Fruit fly (Drosophila melanogaster): ENCODE measurements around the gene CG34426.
A peak's percentile ranks its signal among the peaks of the same experiment; 100 is the strongest.

CG34426 gene

dm6 chr3L:8832737-8833466 is 30.6 kb downstream of the CG34426 start (continued):
- TF ChIP-seq CG10979 (tag; optimal IDR thresholded peaks at IDR 0.05) (no peak), CG7357 (GFP tag; IDR thresholded peaks at IDR 0.05) (no peak), Oaz (GFP tag; IDR thresholded peaks at IDR 0.05) (no peak), CG18476 (GFP tag; optimal IDR thresholded peaks at IDR 0.05) (no peak), CG12744 (GFP tag; optimal IDR thresholded peaks at IDR 0.05) (no peak), Atf-2 (GFP tag; optimal IDR thresholded peaks at IDR 0.05) (no peak), zen (tag; optimal IDR thresholded peaks at IDR 0.05) (peak; percentile 30), chif (GFP tag; optimal IDR thresholded peaks at IDR 0.05) (no peak), B-H2 (GFP tag; optimal IDR thresholded peaks at IDR 0.05) (no peak), Doc3 (GFP tag; IDR thresholded peaks at IDR 0.05; ENCODE audit: partially characterized antibody) (no peak)

DNA sequence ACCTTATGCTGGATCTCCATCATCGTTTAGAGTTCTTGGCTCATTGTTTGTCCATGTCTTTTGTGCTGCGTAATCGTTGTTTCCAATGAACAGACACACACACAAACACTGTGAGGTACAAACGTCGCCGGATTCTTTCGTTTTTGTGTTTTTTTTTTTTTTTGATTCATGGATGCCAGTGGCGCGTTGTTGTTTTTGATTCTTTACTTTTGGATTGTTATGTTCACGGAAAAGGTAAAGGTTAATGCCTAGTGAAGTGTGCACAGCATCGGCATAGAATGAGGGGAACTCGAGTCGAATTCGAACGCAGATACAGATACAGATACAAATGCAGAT is 31.2 kb downstream of the CG34426 start:
- no peak for TF ChIP-seq Antp (GFP tag; optimal IDR thresholded peaks at IDR 0.05)
- TF ChIP-seq CG13624 (GFP tag; optimal IDR thresholded peaks at IDR 0.05): no peak
- TF ChIP-seq GATAe (GFP tag; conservative IDR thresholded peaks at IDR 0.05): no peak
- no peak for TF ChIP-seq Sox100B (GFP tag; optimal IDR thresholded peaks at IDR 0.05)
- TF ChIP-seq CG13894 (tag; optimal IDR thresholded peaks at IDR 0.05): peak; percentile 28
- no peak for TF ChIP-seq Hand (GFP tag; optimal IDR thresholded peaks at IDR 0.05)
- no peak for TF ChIP-seq CG15011 (GFP tag; optimal IDR thresholded peaks at IDR 0.05)
- no peak for TF ChIP-seq bowl (GFP tag; IDR thresholded peaks at IDR 0.05)
- no peak for TF ChIP-seq TFAM (GFP tag; optimal IDR thresholded peaks at IDR 0.05)
- no peak for TF ChIP-seq gt (GFP tag; IDR thresholded peaks at IDR 0.05)
- TF ChIP-seq CG3163 (GFP tag; optimal IDR thresholded peaks at IDR 0.05): no peak
- 0 out of 3 replicates have a peak, but pooled peaks have one; percentile 5 for TF ChIP-seq so (GFP tag; IDR thresholded peaks at IDR 0.05)
- no peak for TF ChIP-seq Doc2 (GFP tag; IDR thresholded peaks at IDR 0.05)
- no peak for TF ChIP-seq CG10274 (GFP tag; optimal IDR thresholded peaks at IDR 0.05)
- no peak for TF ChIP-seq Fer2 (tag; optimal IDR thresholded peaks at IDR 0.05)
- TF ChIP-seq mam (GFP tag; optimal IDR thresholded peaks at IDR 0.05): no peak
- no peak for TF ChIP-seq CG17568 (GFP tag; optimal IDR thresholded peaks at IDR 0.05)
- TF ChIP-seq dysf (GFP tag; IDR thresholded peaks at IDR 0.05): no peak
- no peak for TF ChIP-seq inv (GFP tag; IDR thresholded peaks at IDR 0.05; ENCODE audit: partially characterized antibody)
- TF ChIP-seq ab (GFP tag; optimal IDR thresholded peaks at IDR 0.05): no peak
- TF ChIP-seq chinmo (GFP tag; IDR thresholded peaks at IDR 0.05; ENCODE audit: partially characterized antibody): 0 out of 4 replicates have a peak, but pooled peaks have one; percentile 67
- no peak for TF ChIP-seq CG12942 (GFP tag; optimal IDR thresholded peaks at IDR 0.05)
- peak; percentile 57 for TF ChIP-seq CG4360 (GFP tag; IDR thresholded peaks at IDR 0.05)
- TF ChIP-seq CG11560 (tag; IDR thresholded peaks at IDR 0.05): no peak
- no peak for TF ChIP-seq CG10543 (GFP tag; optimal IDR thresholded peaks at IDR 0.05)
- no peak for TF ChIP-seq gcm (GFP tag; optimal IDR thresholded peaks at IDR 0.05)
- no peak for TF ChIP-seq Dref (GFP tag; IDR thresholded peaks at IDR 0.05)
- TF ChIP-seq BEAF-32 (GFP tag; optimal IDR thresholded peaks at IDR 0.05): no peak
- TF ChIP-seq cg (GFP tag; optimal IDR thresholded peaks at IDR 0.05): peak; percentile 36
- TF ChIP-seq D (optimal IDR thresholded peaks at IDR 0.05): peak; percentile 43
- no peak for TF ChIP-seq D (GFP tag; optimal IDR thresholded peaks at IDR 0.05)
- TF ChIP-seq Pdp1 (GFP tag; optimal IDR thresholded peaks at IDR 0.05): peak in 1 of 2 experiments; percentile 44
- TF ChIP-seq HLH54F (GFP tag; optimal IDR thresholded peaks at IDR 0.05): no peak
- TF ChIP-seq ems (GFP tag; optimal IDR thresholded peaks at IDR 0.05): no peak
- TF ChIP-seq Vsx1 (GFP tag; optimal IDR thresholded peaks at IDR 0.05): no peak
- no peak for TF ChIP-seq B-H1 (GFP tag; IDR thresholded peaks at IDR 0.05)
- TF ChIP-seq emc (GFP tag; optimal IDR thresholded peaks at IDR 0.05): no peak
- no peak for TF ChIP-seq CG32767 (GFP tag; IDR thresholded peaks at IDR 0.05)
- no peak for TF ChIP-seq CG11085 (GFP tag; IDR thresholded peaks at IDR 0.05)
- no peak for TF ChIP-seq CG4707 (GFP tag; optimal IDR thresholded peaks at IDR 0.05)

Measured in whole organism, embryonic.